Fruit fly (Drosophila melanogaster) whole organism, pupa: Measurements from ENCODE around the gene ATP6AP2.

Source experiments
- CG10348 ChIP-seq: fragments of 200-800 bp; sonication (Bioruptor generic); IDR thresholded peaks from 2 replicates; pipeline ENCODE4 v1.3.6; 2022; ENCODE audit warnings: missing biosample characterization, missing genetic modification characterization
- CG13204 ChIP-seq: fragments of 200-800 bp; sonication (Bioruptor generic); optimal IDR thresholded peaks from 2 replicates; lab custom pipeline; 2018; ENCODE audit warnings: missing biosample characterization, mild to moderate bottlenecking, missing genetic modification characterization, moderate library complexity
- CG15710 ChIP-seq: fragments of 200-800 bp; sonication (Bioruptor generic); optimal IDR thresholded peaks from 2 replicates; lab custom pipeline; 2018; ENCODE audit warnings: missing biosample characterization, mild to moderate bottlenecking, missing genetic modification characterization, moderate library complexity
- CG17806 ChIP-seq: fragments of 200-800 bp; sonication (Bioruptor generic); optimal IDR thresholded peaks from 2 replicates; lab custom pipeline; 2018; ENCODE audit warnings: missing biosample characterization, mild to moderate bottlenecking, missing genetic modification characterization, moderate library complexity
- CG4496 ChIP-seq: fragments of 200-800 bp; sonication (Bioruptor generic); IDR thresholded peaks from 3 replicates; pipeline ENCODE4 v1.3.6; 2022; ENCODE audit warnings: missing biosample characterization, missing genetic modification characterization
- CG9948 ChIP-seq: fragments of 200-800 bp; sonication (Bioruptor generic); optimal IDR thresholded peaks from 2 replicates; lab custom pipeline; 2018; ENCODE audit warnings: missing biosample characterization, mild to moderate bottlenecking, missing genetic modification characterization, moderate library complexity
- EcR ChIP-seq: fragments of 200-800 bp; sonication (Bioruptor generic); optimal IDR thresholded peaks from 3 replicates; lab custom pipeline; 2019; ENCODE audit warnings: missing biosample characterization, missing genetic modification characterization, mild to moderate bottlenecking, moderate library complexity, missing genetic modification reagents
- Pif1B ChIP-seq: fragments of 200-800 bp; sonication (Bioruptor generic); optimal IDR thresholded peaks from 3 replicates; lab custom pipeline; 2016; ENCODE audit warnings: missing biosample characterization, missing genetic modification characterization
- fd96Ca ChIP-seq: fragments of 200-800 bp; sonication (Bioruptor generic); IDR thresholded peaks from 3 replicates; pipeline ENCODE4 v1.3.6; 2022; ENCODE audit warnings: missing biosample characterization, missing genetic modification characterization
- rn ChIP-seq: fragments of 200-800 bp; sonication (Bioruptor generic); IDR thresholded peaks from 2 replicates; pipeline ENCODE4 v1.3.6; 2022; ENCODE audit warnings: missing biosample characterization, missing genetic modification characterization

- TF ChIP-seq CG9948 (tag; lab: Kevin White, UChicago) (no peak), fd96Ca (GFP tag; lab: Robert Waterston, UW) (no peak), CG13204 (GFP tag; lab: Kevin White, UChicago) (no peak), EcR (no peak), CG4496 (GFP tag; lab: Robert Waterston, UW) (no peak), CG17806 (tag; lab: Kevin White, UChicago) (no peak), CG15710 (tag; lab: Kevin White, UChicago) (no peak), CG10348 (no peak), Pif1B (GFP tag; lab: Kevin White, UChicago) (no peak), rn (GFP tag; lab: Robert Waterston, UW) (no peak)
Measured at dm6 chr3R:9215551-9215950, 44.9 kb upstream of the ATP6AP2 start.
